Worm (Caenorhabditis elegans) whole organism, L1 larva: Measurements from ENCODE around the gene F13B6.2.

Experiments
- ceh-88 ChIP-seq: fragments of 200-800 bp; sonication (Bioruptor generic); IDR thresholded peaks from 2 replicates; pipeline ENCODE4 v1.3.6; 2022; ENCODE audit warnings: missing genetic modification characterization, missing compliant biosample characterization
- ceh-90 ChIP-seq: sonication (generic microtip); optimal IDR thresholded peaks from 2 replicates; lab custom pipeline; 2016; ENCODE audit warnings: missing genetic modification characterization, missing compliant biosample characterization
- fkh-10 ChIP-seq: sonication (generic microtip); optimal IDR thresholded peaks from 2 replicates; lab custom pipeline; 2017; ENCODE audit warnings: missing biosample characterization, missing genetic modification reagents, missing genetic modification characterization
- irx-1 ChIP-seq: sonication (generic microtip); optimal IDR thresholded peaks from 2 replicates; lab custom pipeline; 2016; ENCODE audit warnings: missing genetic modification characterization, missing compliant biosample characterization
- mdl-1 ChIP-seq, 2 experiments: fragments of 150-350 bp; optimal IDR thresholded peaks; 2 replicates each; lab custom pipeline; 2014 to 2017; ENCODE audit warnings: missing biosample characterization in 2 of 2, missing genetic modification characterization in 2 of 2, inconsistent platforms in 1 of 2
- snpc-4 ChIP-seq: fragments of 150-350 bp; optimal IDR thresholded peaks from 2 replicates; lab custom pipeline; 2014; ENCODE audit warnings: missing biosample characterization, missing genetic modification characterization
- sptf-1 ChIP-seq: fragments of 150-350 bp; optimal IDR thresholded peaks from 2 replicates; lab custom pipeline; 2014; ENCODE audit warnings: missing biosample characterization, missing genetic modification characterization
- zip-4 ChIP-seq: fragments of 200-800 bp; sonication (Bioruptor generic); optimal IDR thresholded peaks from 2 replicates; lab custom pipeline; 2018; ENCODE audit warnings: mild to moderate bottlenecking, missing genetic modification characterization, moderate library complexity, missing compliant biosample characterization
- ztf-11 ChIP-seq, 2 experiments: sonication (generic microtip); optimal IDR thresholded peaks; 2 replicates each; lab custom pipeline; 2016 to 2017; ENCODE audit warnings: missing genetic modification characterization in 2 of 2, missing biosample characterization in 1 of 2, missing compliant biosample characterization in 1 of 2

DNA sequence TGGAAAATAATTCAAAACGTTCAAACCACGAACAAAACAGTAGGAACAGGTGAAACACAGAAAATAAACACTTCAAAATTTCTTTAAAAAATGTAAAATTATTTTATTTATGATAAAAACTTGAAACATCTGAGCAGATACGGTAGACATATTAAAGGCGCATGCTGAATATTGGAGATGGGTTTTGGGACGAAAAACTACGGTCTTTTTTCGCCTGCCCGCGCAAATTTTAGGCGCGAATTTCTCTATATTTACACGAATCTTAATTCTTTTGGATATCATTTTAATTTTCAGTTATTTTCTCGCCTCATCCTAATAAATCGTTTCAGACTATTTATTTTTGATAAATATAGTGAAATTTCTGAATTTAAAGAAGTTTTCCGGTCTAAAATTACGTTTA lies 17.6 kb upstream of the F13B6.2 start:
- TF ChIP-seq ceh-90 (tag; lab: Kevin White, UChicago) (no peak), sptf-1 (tag; lab: Kevin White, UChicago) (no peak), mdl-1 (tag; optimal IDR thresholded peaks at IDR 0.05; lab: Kevin White, UChicago) (no peak), zip-4 (GFP tag; lab: Kevin White, UChicago) (no peak), irx-1 (no peak), ztf-11 (tag; optimal IDR thresholded peaks at IDR 0.05; lab: Kevin White, UChicago) (no peak), ceh-88 (GFP tag; lab: Robert Waterston, UW) (no peak), fkh-10 (no peak), snpc-4 (tag; lab: Kevin White, UChicago) (no peak)
